Worm (Caenorhabditis elegans): ENCODE results near the gene C35B8.3.

Gene C35B8.3

ce11 chrX:9242123-9242522, 28.4 kb downstream of the C35B8.3 start, which contains the start of gene lgc-4:
Gene lgc-4 (minus strand): TSS chrX:9242223.
- TF ChIP-seq C34B4.2 (tag; optimal IDR thresholded peaks at IDR 0.05) (no peak), C04F5.9 (tag; optimal IDR thresholded peaks at IDR 0.05) (no peak), jun-1 (tag; optimal IDR thresholded peaks at IDR 0.05) (no peak), ama-1 (optimal IDR thresholded peaks at IDR 0.05) (no peak), fkh-4 (tag; optimal IDR thresholded peaks at IDR 0.05; ENCODE audit: borderline replicate concordance) (no peak), tlp-1 (tag; optimal IDR thresholded peaks at IDR 0.05) (no peak), unc-62 (GFP tag; optimal IDR thresholded peaks at IDR 0.05) (no peak), rnt-1 (tag; optimal IDR thresholded peaks at IDR 0.05) (no peak), nhr-12 (tag; optimal IDR thresholded peaks at IDR 0.05) (no peak), dpl-1 (GFP tag; optimal IDR thresholded peaks at IDR 0.05) (no peak), snu-23 (GFP tag; optimal IDR thresholded peaks at IDR 0.05) (no peak)

DNA sequence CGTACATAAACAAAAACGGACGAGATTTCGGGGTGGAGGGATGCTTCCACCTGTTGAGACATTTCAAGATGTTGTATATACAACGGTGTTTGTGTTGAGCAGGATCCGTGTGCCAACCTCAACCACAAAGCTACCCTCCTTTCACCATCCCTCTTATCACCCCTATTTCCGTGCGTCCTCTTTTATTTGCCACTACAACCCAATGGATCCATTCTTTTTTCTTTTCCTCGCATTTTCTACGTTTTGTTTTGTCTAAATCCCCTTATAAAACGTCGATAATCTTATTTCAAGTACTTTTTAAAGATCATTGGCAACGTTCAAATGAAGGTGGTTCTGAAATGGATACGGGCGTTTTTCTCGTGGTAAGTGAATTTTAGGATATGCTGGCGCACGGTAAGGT, 29.5 kb downstream of the C35B8.3 start, which contains the start of gene gpa-12:
gpa-12 (plus strand) TSS at position 301 of the 400 bp plus-strand sequence.
- TF ChIP-seq sox-4 (tag; optimal IDR thresholded peaks at IDR 0.05) (no peak), ztf-11 (tag; optimal IDR thresholded peaks at IDR 0.05) (no peak), blmp-1 (tag; optimal IDR thresholded peaks at IDR 0.05) (no peak), nhr-11 (tag; optimal IDR thresholded peaks at IDR 0.05) (no peak), nhr-28 (tag; optimal IDR thresholded peaks at IDR 0.05) (no peak), ets-5 (GFP tag; IDR thresholded peaks at IDR 0.05) (no peak), dsc-1 (tag; optimal IDR thresholded peaks at IDR 0.05) (no peak)

ce11 chrX:9246625-9247024, 32.9 kb downstream of the C35B8.3 start:
- no peak for TF ChIP-seq swsn-7 (tag; optimal IDR thresholded peaks at IDR 0.05)
- TF ChIP-seq pag-3 (tag; optimal IDR thresholded peaks at IDR 0.05; ENCODE audit: borderline replicate concordance, insufficient read depth) = no peak
- peak; percentile 9 for TF ChIP-seq snu-23 (GFP tag; optimal IDR thresholded peaks at IDR 0.05)
- TF ChIP-seq F16B12.6 (tag; optimal IDR thresholded peaks at IDR 0.05) = no peak
- peak in 4 of 6 experiments; percentile 28 to 63 (median 59) for TF ChIP-seq elt-3 (tag; optimal IDR thresholded peaks at IDR 0.05)
- no peak for TF ChIP-seq vab-15 (tag; optimal IDR thresholded peaks at IDR 0.05)
- TF ChIP-seq nhr-90 (tag; optimal IDR thresholded peaks at IDR 0.05; ENCODE audit: poor library complexity) = no peak
- no peak for TF ChIP-seq egl-27 (tag; optimal IDR thresholded peaks at IDR 0.05)
- TF ChIP-seq nhr-71 (tag; optimal IDR thresholded peaks at IDR 0.05) = peak; percentile 45
- TF ChIP-seq nhr-237 (tag; optimal IDR thresholded peaks at IDR 0.05) = no peak
- TF ChIP-seq lsy-2 (tag; optimal IDR thresholded peaks at IDR 0.05) = no peak
- no peak for TF ChIP-seq nhr-28 (tag; optimal IDR thresholded peaks at IDR 0.05)
- TF ChIP-seq nhr-20 (tag; optimal IDR thresholded peaks at IDR 0.05) = peak; percentile 23
- no peak for TF ChIP-seq nhr-12 (tag; optimal IDR thresholded peaks at IDR 0.05)
- TF ChIP-seq nhr-85 (tag) = peak; percentile 90
- no peak for TF ChIP-seq unc-98 (GFP tag; IDR thresholded peaks at IDR 0.05)
- no peak for TF ChIP-seq sox-4 (tag; optimal IDR thresholded peaks at IDR 0.05)
- no peak for TF ChIP-seq ceh-82 (tag; optimal IDR thresholded peaks at IDR 0.05)
- TF ChIP-seq mef-2 (tag; optimal IDR thresholded peaks at IDR 0.05) = no peak
- no peak for TF ChIP-seq nhr-84 (tag; optimal IDR thresholded peaks at IDR 0.05)
- TF ChIP-seq ceh-90 (tag; optimal IDR thresholded peaks at IDR 0.05) = no peak
- no peak for TF ChIP-seq nhr-47 (tag; optimal IDR thresholded peaks at IDR 0.05)
- TF ChIP-seq ceh-63 (GFP tag; optimal IDR thresholded peaks at IDR 0.05) = no peak
- 0 out of 2 replicates have a peak, but pooled peaks have one; percentile 19 for TF ChIP-seq nhr-19 (GFP tag; conservative IDR thresholded peaks at IDR 0.05)
- peak; percentile 14 for TF ChIP-seq blmp-1 (tag; optimal IDR thresholded peaks at IDR 0.05)
- TF ChIP-seq aha-1 (tag; optimal IDR thresholded peaks at IDR 0.05) = no peak
- TF ChIP-seq nhr-11 (tag; optimal IDR thresholded peaks at IDR 0.05) = no peak
- TF ChIP-seq egl-13 (tag; optimal IDR thresholded peaks at IDR 0.05) = no peak
- no peak for TF ChIP-seq unc-86 (tag; optimal IDR thresholded peaks at IDR 0.05)
- no peak for TF ChIP-seq grh-1 (GFP tag; IDR thresholded peaks at IDR 0.05)
- no peak for TF ChIP-seq efl-3 (GFP tag; optimal IDR thresholded peaks at IDR 0.05)
- TF ChIP-seq lin-14 (GFP tag; optimal IDR thresholded peaks at IDR 0.05) = peak; percentile 46
- TF ChIP-seq lin-13 (GFP tag; optimal IDR thresholded peaks at IDR 0.05) = no peak
- no peak for TF ChIP-seq isw-1 (GFP tag; IDR thresholded peaks at IDR 0.05)
